Worm (Caenorhabditis elegans): Measurements from ENCODE around the gene nhr-216.
A peak's percentile ranks its signal among the peaks of the same experiment; 100 is the strongest.

The nhr-216 gene

DNA sequence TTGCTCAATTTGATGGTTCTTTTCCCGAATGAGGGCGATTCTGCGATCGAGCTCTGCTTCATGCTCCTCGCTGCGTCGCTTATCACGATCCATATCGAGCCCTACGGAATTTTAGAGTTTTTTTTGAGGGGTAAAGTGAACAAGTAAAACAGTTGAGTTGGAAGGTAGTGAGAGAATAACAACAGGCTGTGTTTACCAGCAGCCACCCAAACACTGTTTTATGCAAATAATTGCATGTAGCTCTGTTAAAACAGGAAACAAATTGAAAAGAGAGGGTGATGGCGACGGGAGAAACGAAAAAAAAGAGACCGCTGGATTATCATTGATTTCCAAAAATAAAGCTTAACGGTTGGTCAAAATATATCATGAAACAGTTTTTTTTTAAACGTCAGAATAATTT lies 30.4 kb downstream of the nhr-216 start, which contains the start of gene C10G8.8:
Gene C10G8.8, minus strand, starts transcription at position 101 of the 400 bp plus-strand sequence.
- no peak for TF ChIP-seq egl-5 (tag; optimal IDR thresholded peaks at IDR 0.05)
- TF ChIP-seq ceh-9 (tag; optimal IDR thresholded peaks at IDR 0.05) = no peak
- no peak for TF ChIP-seq fkh-10 (GFP tag; optimal IDR thresholded peaks at IDR 0.05)
- TF ChIP-seq unc-62 (GFP tag; optimal IDR thresholded peaks at IDR 0.05) = no peak
- no peak for TF ChIP-seq nhr-12 (tag; optimal IDR thresholded peaks at IDR 0.05)
- no peak for TF ChIP-seq nfya-1 (tag; optimal IDR thresholded peaks at IDR 0.05; ENCODE audit: insufficient read depth)
- TF ChIP-seq nhr-43 (tag; optimal IDR thresholded peaks at IDR 0.05; ENCODE audit: poor library complexity, severe bottlenecking) = no peak
- TF ChIP-seq lin-39 (tag; optimal IDR thresholded peaks at IDR 0.05) = no peak
- TF ChIP-seq ama-1 (optimal IDR thresholded peaks at IDR 0.05) = no peak
- TF ChIP-seq nhr-67 (tag; optimal IDR thresholded peaks at IDR 0.05) = no peak
- TF ChIP-seq lsy-12 (tag; optimal IDR thresholded peaks at IDR 0.05) = no peak
- TF ChIP-seq ceh-82 (tag; optimal IDR thresholded peaks at IDR 0.05) = no peak
- no peak for TF ChIP-seq ztf-4 (tag; optimal IDR thresholded peaks at IDR 0.05)
- no peak for TF ChIP-seq nhr-28 (tag; optimal IDR thresholded peaks at IDR 0.05)
- TF ChIP-seq elt-2 (tag; optimal IDR thresholded peaks at IDR 0.05) = no peak
- TF ChIP-seq ceh-28 (tag; optimal IDR thresholded peaks at IDR 0.05) = no peak
- no peak for TF ChIP-seq lin-15B (tag; optimal IDR thresholded peaks at IDR 0.05)
- no peak for TF ChIP-seq fos-1 (tag; optimal IDR thresholded peaks at IDR 0.05)
- no peak for TF ChIP-seq R02D3.7 (tag; optimal IDR thresholded peaks at IDR 0.05)

ce11 chrV:5324566-5324965 lies 34.1 kb downstream of the nhr-216 start, which contains the start of gene ceh-33:
TSS of gene ceh-33 (minus strand) at chrV:5324666.
- TF ChIP-seq elt-1 (tag; optimal IDR thresholded peaks at IDR 0.05) (no peak), skn-1 (tag; optimal IDR thresholded peaks at IDR 0.05) (no peak), daf-12 (tag; optimal IDR thresholded peaks at IDR 0.05) (no peak), snpc-4 (tag; optimal IDR thresholded peaks at IDR 0.05) (no peak), nhr-11 (tag; optimal IDR thresholded peaks at IDR 0.05) (no peak), ztf-4 (tag; optimal IDR thresholded peaks at IDR 0.05) (no peak), nhr-23 (tag; optimal IDR thresholded peaks at IDR 0.05) (no peak), R02D3.7 (tag; optimal IDR thresholded peaks at IDR 0.05) (no peak)

- no peak for TF ChIP-seq sea-2 (GFP tag; optimal IDR thresholded peaks at IDR 0.05)
These were observed 35.9 kb downstream of the nhr-216 start for ce11 chrV:5322815-5323214.

- TF ChIP-seq nfya-1 (tag; optimal IDR thresholded peaks at IDR 0.05; ENCODE audit: insufficient read depth) = peak; percentile 8
- TF ChIP-seq nhr-43 (tag; optimal IDR thresholded peaks at IDR 0.05; ENCODE audit: poor library complexity, severe bottlenecking) = no peak
These were observed 39.2 kb downstream of the nhr-216 start, which contains the start of gene ceh-34 for ce11 chrV:5319477-5319876. TSS of gene ceh-34 (minus strand) at chrV:5319577.

- TF ChIP-seq ztf-4 (tag; optimal IDR thresholded peaks at IDR 0.05) (no peak), nhr-77 (tag; optimal IDR thresholded peaks at IDR 0.05) (no peak), lin-15B (tag; optimal IDR thresholded peaks at IDR 0.05) (no peak), mdl-1 (tag; optimal IDR thresholded peaks at IDR 0.05) (no peak), ceh-82 (tag; optimal IDR thresholded peaks at IDR 0.05) (no peak), nhr-43 (tag; optimal IDR thresholded peaks at IDR 0.05; ENCODE audit: poor library complexity, severe bottlenecking) (no peak), nhr-76 (tag; optimal IDR thresholded peaks at IDR 0.05) (no peak), egl-27 (tag; optimal IDR thresholded peaks at IDR 0.05) (no peak), nfya-1 (tag; optimal IDR thresholded peaks at IDR 0.05; ENCODE audit: insufficient read depth) (no peak), pqm-1 (tag; optimal IDR thresholded peaks at IDR 0.05) (no peak), zag-1 (tag; optimal IDR thresholded peaks at IDR 0.05) (no peak), snpc-4 (tag; optimal IDR thresholded peaks at IDR 0.05) (no peak), nhr-67 (tag; optimal IDR thresholded peaks at IDR 0.05) (no peak), fkh-10 (GFP tag; optimal IDR thresholded peaks at IDR 0.05) (no peak), fos-1 (tag; optimal IDR thresholded peaks at IDR 0.05) (no peak), ceh-9 (tag; optimal IDR thresholded peaks at IDR 0.05) (no peak), unc-62 (GFP tag; optimal IDR thresholded peaks at IDR 0.05) (no peak), elt-1 (tag; optimal IDR thresholded peaks at IDR 0.05) (no peak), fkh-2 (tag; optimal IDR thresholded peaks at IDR 0.05) (no peak)
These were observed 40.3 kb downstream of the nhr-216 start for ce11 chrV:5318349-5318748.

- TF ChIP-seq nhr-11 (tag; optimal IDR thresholded peaks at IDR 0.05) = no peak
These were observed 44.6 kb downstream of the nhr-216 start, which contains the start of gene C10G8.2 for ce11 chrV:5314104-5314503. TSS of gene C10G8.2 (plus strand) at chrV:5314404.

Measured in whole organism, L3 larva.